Fruit fly (Drosophila melanogaster): ENCODE measurements around the gene CG11912.

DNA sequence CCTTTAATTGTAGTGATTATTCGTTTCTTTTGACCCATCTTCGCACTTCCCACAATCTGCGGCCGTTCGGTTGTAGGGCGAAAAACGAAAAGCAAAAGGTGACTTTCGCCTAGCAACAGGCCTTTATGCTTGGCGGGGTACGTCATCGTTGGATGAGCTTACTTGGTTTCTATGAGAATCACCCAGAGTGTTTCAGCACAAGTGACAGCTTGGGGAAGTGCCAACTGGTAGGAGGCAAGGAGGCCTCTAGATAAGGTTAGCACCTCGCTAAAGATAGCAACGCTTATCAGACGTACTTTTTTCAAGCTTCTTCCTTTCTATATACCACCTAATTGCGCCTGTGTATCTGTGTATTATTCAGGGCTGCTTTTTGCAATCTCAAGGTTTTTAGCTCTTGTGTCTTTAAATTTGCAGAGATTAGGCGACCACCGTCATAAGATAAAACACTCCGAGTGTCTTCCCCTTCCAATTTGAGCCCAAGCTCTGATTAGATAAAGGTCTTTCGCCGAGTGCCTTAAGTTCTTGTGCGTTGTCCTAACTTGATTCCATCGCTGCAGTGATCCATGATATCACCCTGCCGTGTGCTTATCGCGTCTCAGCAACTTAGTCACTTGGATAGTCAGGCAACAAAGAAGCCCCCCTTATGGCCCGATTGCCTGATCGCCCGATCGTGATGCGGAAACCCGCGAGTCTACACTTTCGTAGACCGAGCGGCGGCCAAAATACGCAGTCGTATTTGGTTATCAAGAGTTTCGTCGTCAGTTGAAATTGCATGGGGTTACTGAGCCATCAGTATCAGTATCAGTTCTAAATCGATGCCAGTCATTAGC is 18.0 kb downstream of the CG11912 start:
- TF ChIP-seq toe (GFP tag; optimal IDR thresholded peaks at IDR 0.05) (no peak), Clk (GFP tag; optimal IDR thresholded peaks at IDR 0.05) (no peak), CG1620 (GFP tag; optimal IDR thresholded peaks at IDR 0.05) (no peak), kay (GFP tag; ENCODE audit: borderline replicate concordance) (no peak), CG11617 (GFP tag; optimal IDR thresholded peaks at IDR 0.05) (no peak), CG5204 (GFP tag; optimal IDR thresholded peaks at IDR 0.05) (no peak), CG33017 (tag; optimal IDR thresholded peaks at IDR 0.05) (no peak), Mnt (GFP tag; optimal IDR thresholded peaks at IDR 0.05) (no peak), CG7045 (GFP tag; optimal IDR thresholded peaks at IDR 0.05) (no peak), cnc (optimal IDR thresholded peaks at IDR 0.05) (no peak), cic (GFP tag; optimal IDR thresholded peaks at IDR 0.05) (peak; percentile 64), bab1 (GFP tag; optimal IDR thresholded peaks at IDR 0.05) (no peak), ovo (GFP tag; optimal IDR thresholded peaks at IDR 0.05) (no peak)
